Fruit fly (Drosophila melanogaster) whole organism, embryonic: ENCODE measurements around the gene DIP-alpha.

Source experiments
- Antp ChIP-seq: fragments of 200-800 bp; sonication (Bioruptor generic); optimal IDR thresholded peaks from 3 replicates; lab custom pipeline; 2016; ENCODE audit warnings: missing biosample characterization, missing genetic modification characterization
- Atf3 ChIP-seq: fragments of 200-800 bp; sonication (Bioruptor generic); optimal IDR thresholded peaks from 3 replicates; lab custom pipeline; 2016; ENCODE audit warnings: missing biosample characterization, missing genetic modification characterization
- Bdp1 ChIP-seq: fragments of 200-800 bp; sonication (Bioruptor generic); optimal IDR thresholded peaks from 3 replicates; lab custom pipeline; 2016; ENCODE audit warnings: missing biosample characterization, missing genetic modification characterization
- CG10147 ChIP-seq: fragments of 200-800 bp; sonication (Bioruptor generic); optimal IDR thresholded peaks from 2 replicates; lab custom pipeline; 2019; ENCODE audit warnings: missing biosample characterization, mild to moderate bottlenecking, missing genetic modification characterization, moderate library complexity
- CG10209 ChIP-seq: fragments of 200-800 bp; sonication (Bioruptor generic); optimal IDR thresholded peaks from 3 replicates; lab custom pipeline; 2017; ENCODE audit warnings: missing biosample characterization, mild to moderate bottlenecking, missing genetic modification characterization, missing genetic modification reagents
- CG10543 ChIP-seq: fragments of 200-800 bp; sonication (Bioruptor generic); optimal IDR thresholded peaks from 3 replicates; lab custom pipeline; 2017; ENCODE audit warnings: missing biosample characterization, mild to moderate bottlenecking, missing genetic modification characterization, moderate library complexity
- CG10654 ChIP-seq: fragments of 200-800 bp; sonication (Bioruptor generic); optimal IDR thresholded peaks from 2 replicates; lab custom pipeline; 2016; ENCODE audit warnings: missing biosample characterization, missing genetic modification characterization
- CG10959 ChIP-seq: fragments of 200-800 bp; sonication (Bioruptor generic); IDR thresholded peaks from 2 replicates; pipeline ENCODE4 v1.3.6; 2022; ENCODE audit warnings: missing biosample characterization, missing genetic modification characterization
- CG11504 ChIP-seq: fragments of 200-800 bp; sonication (Bioruptor generic); optimal IDR thresholded peaks from 3 replicates; lab custom pipeline; 2019; ENCODE audit warnings: missing biosample characterization, mild to moderate bottlenecking, missing genetic modification characterization, moderate library complexity
- CG13287 ChIP-seq: fragments of 200-800 bp; sonication (Bioruptor generic); IDR thresholded peaks from 2 replicates; pipeline ENCODE4 v1.3.6; 2022; ENCODE audit warnings: missing biosample characterization, missing genetic modification characterization; ENCODE audit not compliant: partially characterized antibody
- CG14710 ChIP-seq: fragments of 200-800 bp; sonication (Bioruptor generic); optimal IDR thresholded peaks from 3 replicates; lab custom pipeline; 2019; ENCODE audit warnings: missing biosample characterization, mild to moderate bottlenecking, missing genetic modification characterization, moderate library complexity
- CG15011 ChIP-seq: fragments of 200-800 bp; sonication (Bioruptor generic); optimal IDR thresholded peaks from 3 replicates; lab custom pipeline; 2018; ENCODE audit warnings: missing biosample characterization, mild to moderate bottlenecking, missing genetic modification characterization
- CG1602 ChIP-seq: fragments of 200-800 bp; sonication (Bioruptor generic); optimal IDR thresholded peaks from 3 replicates; lab custom pipeline; 2016; ENCODE audit warnings: missing biosample characterization, missing genetic modification characterization
- CG17612 ChIP-seq: fragments of 200-800 bp; sonication (Bioruptor generic); IDR thresholded peaks from 2 replicates; pipeline ENCODE4 v1.3.6; 2022; ENCODE audit warnings: missing biosample characterization, missing genetic modification characterization
- CG4282 ChIP-seq: fragments of 200-800 bp; sonication (Bioruptor generic); optimal IDR thresholded peaks from 2 replicates; lab custom pipeline; 2016; ENCODE audit warnings: missing biosample characterization, missing genetic modification characterization
- CG4424 ChIP-seq: fragments of 200-800 bp; sonication (Bioruptor generic); optimal IDR thresholded peaks from 3 replicates; lab custom pipeline; 2016; ENCODE audit warnings: missing biosample characterization, missing genetic modification characterization
- CG5953 ChIP-seq: fragments of 200-800 bp; sonication (Bioruptor generic); IDR thresholded peaks from 2 replicates; pipeline ENCODE4 v1.3.6; 2022; ENCODE audit warnings: missing biosample characterization, missing genetic modification characterization
- CG6175 ChIP-seq: fragments of 200-800 bp; sonication (Bioruptor generic); IDR thresholded peaks from 3 replicates; pipeline ENCODE4 v1.3.6; 2022; ENCODE audit warnings: missing biosample characterization, missing genetic modification characterization
- Camta ChIP-seq: fragments of 200-800 bp; sonication (Bioruptor generic); optimal IDR thresholded peaks from 2 replicates; lab custom pipeline; 2016; ENCODE audit warnings: missing biosample characterization, missing genetic modification characterization
- Dbx ChIP-seq: fragments of 200-800 bp; sonication (Bioruptor generic); IDR thresholded peaks from 3 replicates; pipeline ENCODE4 v1.3.6; 2022; ENCODE audit warnings: missing biosample characterization, missing genetic modification characterization
- Eip74EF ChIP-seq, 2 experiments: fragments of 200-800 bp in 1 of 2; fragments of >200 bp in 1 of 2; sonication (Bioruptor generic) in 1 of 2; optimal IDR thresholded peaks; 2 replicates each; lab custom pipeline; 2017 to 2019; ENCODE audit warnings: missing biosample characterization in 2 of 2, missing genetic modification characterization in 2 of 2, mild to moderate bottlenecking in 1 of 2, moderate library complexity in 1 of 2
- Ets65A ChIP-seq: fragments of 200-800 bp; sonication (Bioruptor generic); peaks from one replicate; lab custom pipeline; 2016; ENCODE audit warnings: missing biosample characterization, missing genetic modification characterization
- Gug ChIP-seq: fragments of 200-800 bp; sonication (Bioruptor generic); IDR thresholded peaks from 4 replicates; pipeline ENCODE4 v1.3.6; 2022; ENCODE audit warnings: missing biosample characterization, missing genetic modification characterization
- MBD-R2 ChIP-seq: fragments of 200-800 bp; sonication (Bioruptor generic); IDR thresholded peaks from 2 replicates; pipeline ENCODE4 v1.3.6; 2022; ENCODE audit warnings: missing biosample characterization, missing genetic modification characterization
- Myb ChIP-seq: fragments of 200-800 bp; sonication (Bioruptor generic); optimal IDR thresholded peaks from 2 replicates; lab custom pipeline; 2016; ENCODE audit warnings: missing biosample characterization, missing genetic modification characterization
- Oaz ChIP-seq: fragments of 200-800 bp; sonication (Bioruptor generic); IDR thresholded peaks from 2 replicates; pipeline ENCODE4 v1.3.6; 2022; ENCODE audit warnings: missing biosample characterization, missing genetic modification characterization
- Rfx ChIP-seq: fragments of 200-800 bp; sonication (Bioruptor generic); IDR thresholded peaks from 2 replicates; pipeline ENCODE4 v1.3.6; 2022; ENCODE audit warnings: missing biosample characterization, missing genetic modification characterization
- Six4 ChIP-seq: fragments of 200-800 bp; sonication (Bioruptor generic); optimal IDR thresholded peaks from 2 replicates; lab custom pipeline; 2016; ENCODE audit warnings: missing biosample characterization, missing genetic modification characterization
- Spps ChIP-seq: fragments of 200-800 bp; sonication (Bioruptor generic); optimal IDR thresholded peaks from 2 replicates; lab custom pipeline; 2018; ENCODE audit warnings: missing biosample characterization, mild to moderate bottlenecking, missing genetic modification characterization
- Sry-β ChIP-seq: fragments of 200-800 bp; sonication (Bioruptor generic); optimal IDR thresholded peaks from 2 replicates; lab custom pipeline; 2018; ENCODE audit warnings: missing biosample characterization, mild to moderate bottlenecking, missing genetic modification characterization, moderate library complexity
- Xrp1 ChIP-seq: fragments of 200-800 bp; sonication (Bioruptor generic); IDR thresholded peaks from 2 replicates; pipeline ENCODE4 v1.3.6; 2022; ENCODE audit warnings: missing biosample characterization, missing genetic modification characterization
- ato ChIP-seq: fragments of 200-800 bp; sonication (Bioruptor generic); IDR thresholded peaks from 2 replicates; pipeline ENCODE4 v1.3.6; 2022; ENCODE audit warnings: missing biosample characterization, missing genetic modification characterization; ENCODE audit not compliant: partially characterized antibody
- bab2 ChIP-seq: fragments of 200-800 bp; sonication (Bioruptor generic); optimal IDR thresholded peaks from 2 replicates; lab custom pipeline; 2016; ENCODE audit warnings: missing biosample characterization, missing genetic modification characterization
- br ChIP-seq: fragments of >200 bp; optimal IDR thresholded peaks from 2 replicates; lab custom pipeline; 2017
- btn ChIP-seq: fragments of 200-800 bp; sonication (Bioruptor generic); optimal IDR thresholded peaks from 2 replicates; lab custom pipeline; 2016; ENCODE audit warnings: missing biosample characterization, missing genetic modification characterization
- chif ChIP-seq, 2 experiments: fragments of 200-800 bp; sonication (Bioruptor generic); optimal IDR thresholded peaks; 3 replicates each; lab custom pipeline; 2016; ENCODE audit warnings: missing biosample characterization in 2 of 2, missing genetic modification characterization in 2 of 2
- cwo ChIP-seq: fragments of 200-800 bp; sonication (Bioruptor generic); optimal IDR thresholded peaks from 3 replicates; lab custom pipeline; 2017; ENCODE audit warnings: missing biosample characterization, missing genetic modification characterization, mild to moderate bottlenecking, moderate library complexity, missing genetic modification reagents
- dan ChIP-seq: fragments of 200-800 bp; sonication (Bioruptor generic); IDR thresholded peaks from 2 replicates; pipeline ENCODE4 v1.3.6; 2022; ENCODE audit warnings: missing biosample characterization, missing genetic modification characterization
- dimm ChIP-seq: fragments of 200-800 bp; sonication (Bioruptor generic); IDR thresholded peaks from 2 replicates; pipeline ENCODE4 v1.3.6; 2022; ENCODE audit warnings: missing biosample characterization, missing genetic modification characterization
- dmrt11E ChIP-seq: fragments of 200-800 bp; sonication (Bioruptor generic); optimal IDR thresholded peaks from 3 replicates; lab custom pipeline; 2018; ENCODE audit warnings: missing biosample characterization, mild to moderate bottlenecking, missing genetic modification characterization, moderate library complexity
- dysf ChIP-seq: fragments of 200-800 bp; sonication (Bioruptor generic); IDR thresholded peaks from 3 replicates; pipeline ENCODE4 v1.3.6; 2022; ENCODE audit warnings: missing biosample characterization, missing genetic modification characterization
- fd3F ChIP-seq: fragments of 200-800 bp; sonication (Bioruptor generic); optimal IDR thresholded peaks from 2 replicates; lab custom pipeline; 2018; ENCODE audit warnings: missing biosample characterization, mild to moderate bottlenecking, missing genetic modification characterization, moderate library complexity
- gsb-n ChIP-seq: fragments of 200-800 bp; sonication (Bioruptor generic); optimal IDR thresholded peaks from 3 replicates; lab custom pipeline; 2018; ENCODE audit warnings: missing biosample characterization, mild to moderate bottlenecking, missing genetic modification characterization
- gt ChIP-seq: fragments of 200-800 bp; sonication (Bioruptor generic); IDR thresholded peaks from 2 replicates; pipeline ENCODE4 v1.3.6; 2022; ENCODE audit warnings: missing biosample characterization, missing genetic modification characterization
- mirr ChIP-seq: fragments of 200-800 bp; sonication (Bioruptor generic); optimal IDR thresholded peaks from 3 replicates; lab custom pipeline; 2018; ENCODE audit warnings: missing biosample characterization, mild to moderate bottlenecking, missing genetic modification characterization
- pan ChIP-seq, 4 experiments: fragments of >200 bp in 3 of 4; fragments of 200-800 bp in 1 of 4; sonication (Bioruptor generic) in 1 of 4; optimal IDR thresholded peaks in 3 of 4; IDR thresholded peaks in 1 of 4; 2 replicates each; pipeline versions ENCODE4 v1.3.6 to Lab custom; 2017 to 2022; ENCODE audit warnings: missing biosample characterization in 2 of 4, missing genetic modification characterization in 2 of 4, mixed read lengths in 1 of 4
- psq ChIP-seq: fragments of 200-800 bp; sonication (Bioruptor generic); optimal IDR thresholded peaks from 2 replicates; lab custom pipeline; 2017; ENCODE audit warnings: missing biosample characterization, missing genetic modification characterization
- rib ChIP-seq: fragments of 200-800 bp; sonication (Bioruptor generic); IDR thresholded peaks from 2 replicates; pipeline ENCODE4 v1.3.6; 2022; ENCODE audit warnings: missing biosample characterization, missing genetic modification characterization
- salm ChIP-seq: fragments of 200-800 bp; sonication (Bioruptor generic); optimal IDR thresholded peaks from 2 replicates; lab custom pipeline; 2018; ENCODE audit warnings: missing biosample characterization, mild to moderate bottlenecking, missing genetic modification characterization
- sens ChIP-seq: fragments of 200-800 bp; sonication (Bioruptor generic); peaks from one replicate; lab custom pipeline; 2016; ENCODE audit warnings: missing biosample characterization, missing genetic modification characterization
- sisA ChIP-seq: fragments of 200-800 bp; sonication (Bioruptor generic); IDR thresholded peaks from 2 replicates; pipeline ENCODE4 v1.3.6; 2022; ENCODE audit warnings: missing biosample characterization, missing genetic modification characterization
- tgo ChIP-seq: fragments of 200-800 bp; sonication (Bioruptor generic); IDR thresholded peaks from 3 replicates; pipeline ENCODE4 v1.3.6; 2022; ENCODE audit warnings: missing biosample characterization, missing genetic modification characterization
- wor ChIP-seq: fragments of 200-800 bp; sonication (Bioruptor generic); IDR thresholded peaks from 2 replicates; pipeline ENCODE4 v1.3.6; 2022; ENCODE audit warnings: missing biosample characterization, missing genetic modification characterization

DIP-alpha gene

DNA sequence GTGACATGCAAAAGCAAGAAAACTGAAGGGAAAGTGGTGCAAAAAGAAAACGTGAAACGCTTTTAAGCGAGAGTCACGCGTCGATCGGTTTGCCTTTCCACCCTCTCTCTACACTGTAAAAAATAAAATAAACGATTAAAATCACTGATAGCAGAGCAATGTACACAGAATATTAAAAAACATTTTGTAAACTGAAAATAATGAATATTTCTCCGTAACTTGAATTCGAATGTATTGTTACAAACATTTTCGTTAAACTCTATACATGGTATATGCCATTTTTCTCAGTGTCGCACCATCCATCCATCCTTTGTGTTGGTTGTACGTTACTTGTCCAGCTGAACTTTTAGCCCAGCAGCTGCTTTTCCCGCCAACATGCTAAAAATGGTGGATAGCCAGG lies 22.8 kb upstream of the DIP-alpha start (continued):
- TF ChIP-seq Spps (tag; lab: Kevin White, UChicago) (no peak), Camta (GFP tag; lab: Kevin White, UChicago) (no peak), dan (GFP tag; lab: Robert Waterston, UW) (no peak), mirr (GFP tag; lab: Kevin White, UChicago) (no peak), Six4 (GFP tag; lab: Kevin White, UChicago) (no peak), chif (GFP tag; optimal IDR thresholded peaks at IDR 0.05; lab: Kevin White, UChicago) (no peak), CG5953 (no peak), br (lab: Kevin White, UChicago) (no peak), CG6175 (GFP tag; lab: Robert Waterston, UW) (no peak), Myb (GFP tag; lab: Kevin White, UChicago) (no peak), CG10147 (GFP tag; lab: Kevin White, UChicago) (peak; percentile 19), Xrp1 (GFP tag; lab: Robert Waterston, UW) (no peak), bab2 (no peak), CG17612 (no peak), Antp (no peak), CG10209 (GFP tag; lab: Kevin White, UChicago) (no peak), Dbx (GFP tag; lab: Robert Waterston, UW) (no peak), dmrt11E (tag; lab: Kevin White, UChicago) (no peak), cwo (GFP tag; lab: Kevin White, UChicago) (peak; percentile 4), Oaz (GFP tag; lab: Robert Waterston, UW) (no peak), ato (GFP tag; lab: Robert Waterston, UW) (no peak), CG10654 (GFP tag; lab: Kevin White, UChicago) (no peak), CG4424 (GFP tag; lab: Kevin White, UChicago) (no peak), CG10959 (no peak), Atf3 (GFP tag; lab: Kevin White, UChicago) (no peak), MBD-R2 (GFP tag; lab: Robert Waterston, UW) (no peak), gt (no peak), tgo (GFP tag; lab: Robert Waterston, UW) (no peak), btn (GFP tag; lab: Kevin White, UChicago) (no peak), CG10543 (GFP tag; lab: Kevin White, UChicago) (no peak), Rfx (GFP tag; lab: Robert Waterston, UW) (no peak), Eip74EF (GFP tag; optimal IDR thresholded peaks at IDR 0.05; lab: Kevin White, UChicago) (no peak), Bdp1 (no peak), CG1602 (GFP tag; lab: Kevin White, UChicago) (no peak), CG15011 (GFP tag; lab: Kevin White, UChicago) (no peak), CG11504 (tag; lab: Kevin White, UChicago) (peak; percentile 51), rib (GFP tag; lab: Robert Waterston, UW) (no peak), Sry-β (GFP tag; lab: Kevin White, UChicago) (no peak), sisA (no peak), gsb-n (no peak), wor (GFP tag; lab: Robert Waterston, UW) (no peak), fd3F (no peak), salm (tag; lab: Kevin White, UChicago) (no peak), CG4282 (GFP tag; lab: Kevin White, UChicago) (no peak), CG13287 (GFP tag; lab: Robert Waterston, UW) (no peak), Gug (GFP tag; lab: Robert Waterston, UW) (no peak), sens (GFP tag; lab: Kevin White, UChicago) (peak; percentile 5), pan (optimal IDR thresholded peaks at IDR 0.05; lab: Kevin White, UChicago) (no peak), pan (GFP tag; optimal IDR thresholded peaks at IDR 0.05 in 1 of 2, IDR thresholded peaks at IDR 0.05 in 1 of 2) (no peak), psq (GFP tag; lab: Kevin White, UChicago) (no peak), CG14710 (no peak), dysf (0 out of 3 replicates have a peak, but pooled peaks have one; percentile 30), dimm (no peak), Ets65A (GFP tag; lab: Kevin White, UChicago) (peak; percentile 24)
